Worm (Caenorhabditis elegans): ENCODE measurements around the gene Y45F10D.6.

Y45F10D.6 gene

ce11 chrIV:13807724-13808123, 10.0 kb upstream of the Y45F10D.6 start, which contains the start of gene Y45F10D.14:
TSS of gene Y45F10D.14 (minus strand) at chrIV:13807824.
- TF ChIP-seq tbx-37 (GFP tag; conservative IDR thresholded peaks at IDR 0.05) (no peak), scrt-1 (GFP tag; IDR thresholded peaks at IDR 0.05) (no peak), aly-1 (tag; optimal IDR thresholded peaks at IDR 0.05) (no peak), hmg-4 (GFP tag; optimal IDR thresholded peaks at IDR 0.05) (no peak), pes-1 (GFP tag; IDR thresholded peaks at IDR 0.05) (no peak)

- TF ChIP-seq hmbx-1 (tag; optimal IDR thresholded peaks at IDR 0.05) (no peak), hmg-4 (GFP tag; optimal IDR thresholded peaks at IDR 0.05) (no peak), ama-1 (optimal IDR thresholded peaks at IDR 0.05) (peak; percentile 43), aly-1 (tag; optimal IDR thresholded peaks at IDR 0.05) (no peak)
Measured at ce11 chrIV:13795249-13795909, 2.3 kb downstream of the Y45F10D.6 start.

- 0 out of 2 replicates have a peak, but pooled peaks have one; percentile 47 for TF ChIP-seq pes-1 (GFP tag; IDR thresholded peaks at IDR 0.05)
- TF ChIP-seq F13C5.2 (tag; optimal IDR thresholded peaks at IDR 0.05): peak; percentile 84
- no peak for TF ChIP-seq sea-1 (GFP tag; conservative IDR thresholded peaks at IDR 0.05)
- TF ChIP-seq flt-1 (GFP tag; IDR thresholded peaks at IDR 0.05): 0 out of 2 replicates have a peak, but pooled peaks have one; percentile 22
- 0 out of 2 replicates have a peak, but pooled peaks have one; percentile 40 for TF ChIP-seq tbx-11 (GFP tag; IDR thresholded peaks at IDR 0.05)
Measured at ce11 chrIV:13788652-13789051, 9.1 kb downstream of the Y45F10D.6 start, which contains the start of the genes sas-6 and Y45F10D.7. TSS of gene sas-6 (minus strand) at chrIV:13788731. TSS of gene Y45F10D.7 (plus strand) at chrIV:13788907.

ce11 chrIV:13786690-13787089, 11.0 kb downstream of the Y45F10D.6 start, which contains the start of gene icap-1:
TSS of gene icap-1 (minus strand) at chrIV:13786961.
- no peak for TF ChIP-seq hnd-1 (tag; optimal IDR thresholded peaks at IDR 0.05)
- no peak for TF ChIP-seq ceh-36 (tag; optimal IDR thresholded peaks at IDR 0.05)
- no peak for TF ChIP-seq sea-1 (GFP tag; conservative IDR thresholded peaks at IDR 0.05)
- TF ChIP-seq B0310.2 (tag; optimal IDR thresholded peaks at IDR 0.05): no peak
- no peak for TF ChIP-seq tra-4 (tag; optimal IDR thresholded peaks at IDR 0.05)
- no peak for TF ChIP-seq pes-1 (GFP tag; IDR thresholded peaks at IDR 0.05)
- TF ChIP-seq tbx-11 (GFP tag; IDR thresholded peaks at IDR 0.05): no peak
- no peak for TF ChIP-seq flt-1 (GFP tag; IDR thresholded peaks at IDR 0.05)
- TF ChIP-seq F13C5.2 (tag; optimal IDR thresholded peaks at IDR 0.05): no peak
- no peak for TF ChIP-seq scrt-1 (GFP tag; IDR thresholded peaks at IDR 0.05)

- TF ChIP-seq F13C5.2 (tag; optimal IDR thresholded peaks at IDR 0.05) (no peak), B0310.2 (tag; optimal IDR thresholded peaks at IDR 0.05) (no peak), hnd-1 (tag; optimal IDR thresholded peaks at IDR 0.05) (no peak), ceh-13 (GFP tag; optimal IDR thresholded peaks at IDR 0.05) (no peak), ama-1 (optimal IDR thresholded peaks at IDR 0.05) (no peak), sea-1 (GFP tag; conservative IDR thresholded peaks at IDR 0.05) (no peak), scrt-1 (GFP tag; IDR thresholded peaks at IDR 0.05) (no peak), hmbx-1 (tag; optimal IDR thresholded peaks at IDR 0.05) (no peak), flt-1 (GFP tag; IDR thresholded peaks at IDR 0.05) (no peak), pes-1 (GFP tag; IDR thresholded peaks at IDR 0.05) (no peak), tra-4 (tag; optimal IDR thresholded peaks at IDR 0.05) (no peak), tbx-37 (GFP tag; conservative IDR thresholded peaks at IDR 0.05) (no peak), aly-1 (tag; optimal IDR thresholded peaks at IDR 0.05) (no peak)
Measured at ce11 chrIV:13785545-13785944, 12.2 kb downstream of the Y45F10D.6 start, which contains the start of gene lact-9. TSS of gene lact-9 (minus strand) at chrIV:13785645.

ce11 chrIV:13784774-13785173, 12.9 kb downstream of the Y45F10D.6 start:
- TF ChIP-seq ceh-36 (tag; optimal IDR thresholded peaks at IDR 0.05) (no peak), ceh-13 (GFP tag; optimal IDR thresholded peaks at IDR 0.05) (no peak), sea-1 (GFP tag; conservative IDR thresholded peaks at IDR 0.05) (no peak), pes-1 (GFP tag; IDR thresholded peaks at IDR 0.05) (no peak), flt-1 (GFP tag; IDR thresholded peaks at IDR 0.05) (no peak), hmg-4 (GFP tag; optimal IDR thresholded peaks at IDR 0.05) (no peak), aly-1 (tag; optimal IDR thresholded peaks at IDR 0.05) (no peak)

- no peak for TF ChIP-seq F13C5.2 (tag; optimal IDR thresholded peaks at IDR 0.05)
- no peak for TF ChIP-seq pes-1 (GFP tag; IDR thresholded peaks at IDR 0.05)
- TF ChIP-seq flt-1 (GFP tag; IDR thresholded peaks at IDR 0.05): no peak
- no peak; the same call in 1 of the 2 replicates for TF ChIP-seq tbx-37 (GFP tag; conservative IDR thresholded peaks at IDR 0.05)
Measured at ce11 chrIV:13783237-13784012, 14.3 kb downstream of the Y45F10D.6 start, which contains the start of gene iscu-1. TSS of gene iscu-1 (plus strand) at chrIV:13783962.

- no peak for TF ChIP-seq scrt-1 (GFP tag; IDR thresholded peaks at IDR 0.05)
- no peak for TF ChIP-seq ets-7 (tag; optimal IDR thresholded peaks at IDR 0.05)
- no peak for TF ChIP-seq B0310.2 (tag; optimal IDR thresholded peaks at IDR 0.05)
- no peak for TF ChIP-seq ceh-36 (tag; optimal IDR thresholded peaks at IDR 0.05)
- no peak for TF ChIP-seq aly-1 (tag; optimal IDR thresholded peaks at IDR 0.05)
- no peak for TF ChIP-seq tra-4 (tag; optimal IDR thresholded peaks at IDR 0.05)
- TF ChIP-seq hmbx-1 (tag; optimal IDR thresholded peaks at IDR 0.05): no peak
- TF ChIP-seq flt-1 (GFP tag; IDR thresholded peaks at IDR 0.05): no peak
- TF ChIP-seq pes-1 (GFP tag; IDR thresholded peaks at IDR 0.05): no peak
- TF ChIP-seq sea-1 (GFP tag; conservative IDR thresholded peaks at IDR 0.05): no peak
- no peak for TF ChIP-seq tbx-11 (GFP tag; IDR thresholded peaks at IDR 0.05)
- no peak for TF ChIP-seq tbx-37 (GFP tag; conservative IDR thresholded peaks at IDR 0.05)
- TF ChIP-seq ama-1 (optimal IDR thresholded peaks at IDR 0.05): no peak
- no peak for TF ChIP-seq hnd-1 (tag; optimal IDR thresholded peaks at IDR 0.05)
- TF ChIP-seq ceh-13 (GFP tag; optimal IDR thresholded peaks at IDR 0.05): no peak
- TF ChIP-seq F13C5.2 (tag; optimal IDR thresholded peaks at IDR 0.05): no peak
- no peak for TF ChIP-seq hmg-4 (GFP tag; optimal IDR thresholded peaks at IDR 0.05)
Measured at ce11 chrIV:13782319-13782718, 15.4 kb downstream of the Y45F10D.6 start.

Data from whole organism, early embryonic.